Fruit fly (Drosophila melanogaster) whole organism: ENCODE data around the gene TwdlM.

Experiments
- CG8478 ChIP-seq: fragments of >200 bp; optimal IDR thresholded peaks from 2 replicates; lab custom pipeline; 2018; ENCODE audit warnings: inconsistent platforms
- Dll ChIP-seq: fragments of >200 bp; optimal IDR thresholded peaks from 2 replicates; lab custom pipeline; 2017
- EcR ChIP-seq, 2 experiments: fragments of >200 bp; optimal IDR thresholded peaks; 2 replicates each; lab custom pipeline; 2017; ENCODE audit warnings: missing biosample characterization in 2 of 2, missing genetic modification characterization in 2 of 2, missing genetic modification reagents in 2 of 2
- pan ChIP-seq: fragments of >200 bp; optimal IDR thresholded peaks from 2 replicates; lab custom pipeline; 2017
- psq ChIP-seq: fragments of >200 bp; optimal IDR thresholded peaks from 2 replicates; lab custom pipeline; 2017
- usp ChIP-seq: fragments of >200 bp; optimal IDR thresholded peaks from 2 replicates; lab custom pipeline; 2017; ENCODE audit warnings: missing biosample characterization, missing genetic modification characterization, mixed read lengths

dm6 chr3R:26621314-26621813, 2.4 kb downstream of the TwdlM start, which contains the start of gene TwdlP:
- no peak for TF ChIP-seq CG8478 (lab: Kevin White, UChicago)
- no peak for TF ChIP-seq usp (GFP tag; lab: Kevin White, UChicago)
- no peak for TF ChIP-seq Dll (lab: Kevin White, UChicago)
- no peak for TF ChIP-seq pan (lab: Kevin White, UChicago)
- TF ChIP-seq psq (lab: Kevin White, UChicago) = no peak
- no peak for TF ChIP-seq EcR (GFP tag; optimal IDR thresholded peaks at IDR 0.05; lab: Kevin White, UChicago)
